Fruit fly (Drosophila melanogaster): ENCODE data around the gene Atxn7.

Gene Atxn7

dm6 chr2L:2357228-2357656, 18.4 kb upstream of the Atxn7 start, which contains the start of gene CG9967 (continued):
- no peak for TF ChIP-seq cato (GFP tag; optimal IDR thresholded peaks at IDR 0.05; ENCODE audit: borderline replicate concordance)
- no peak for TF ChIP-seq sd (tag; optimal IDR thresholded peaks at IDR 0.05)
- TF ChIP-seq al (GFP tag; IDR thresholded peaks at IDR 0.05) = no peak
- peak; percentile 28 for TF ChIP-seq phol (tag; optimal IDR thresholded peaks at IDR 0.05)
- TF ChIP-seq tna (GFP tag; IDR thresholded peaks at IDR 0.05; ENCODE audit: partially characterized antibody) = no peak
- TF ChIP-seq Taf1 (GFP tag; IDR thresholded peaks at IDR 0.05) = no peak
- no peak for TF ChIP-seq Hr51 (GFP tag; optimal IDR thresholded peaks at IDR 0.05)
- TF ChIP-seq CG12236 (GFP tag; optimal IDR thresholded peaks at IDR 0.05) = no peak
- no peak for TF ChIP-seq CG6254 (GFP tag; optimal IDR thresholded peaks at IDR 0.05)
- no peak for TF ChIP-seq Dfd (GFP tag; optimal IDR thresholded peaks at IDR 0.05)
- TF ChIP-seq fru (optimal IDR thresholded peaks at IDR 0.05) = no peak
- no peak for TF ChIP-seq ab (GFP tag; optimal IDR thresholded peaks at IDR 0.05)
- no peak for TF ChIP-seq CG7928 (GFP tag; optimal IDR thresholded peaks at IDR 0.05)
- no peak for TF ChIP-seq CG32767 (GFP tag; IDR thresholded peaks at IDR 0.05)
- TF ChIP-seq CG4328 (GFP tag; optimal IDR thresholded peaks at IDR 0.05) = no peak
- TF ChIP-seq CG7556 (GFP tag; optimal IDR thresholded peaks at IDR 0.05) = peak; percentile 8
- peak; percentile 54; the same call in 2 of the 4 replicates for TF ChIP-seq Dll (GFP tag; IDR thresholded peaks at IDR 0.05; ENCODE audit: partially characterized antibody)
- peak; percentile 4 for TF ChIP-seq D19A (tag; optimal IDR thresholded peaks at IDR 0.05)
- TF ChIP-seq D (optimal IDR thresholded peaks at IDR 0.05) = no peak
- TF ChIP-seq D (GFP tag; optimal IDR thresholded peaks at IDR 0.05) = no peak
- TF ChIP-seq CG18619 (GFP tag; optimal IDR thresholded peaks at IDR 0.05) = no peak
- peak; percentile 21 for TF ChIP-seq CG30403 (GFP tag; optimal IDR thresholded peaks at IDR 0.05)
- TF ChIP-seq CG14710 (tag; optimal IDR thresholded peaks at IDR 0.05) = peak; percentile 51
- TF ChIP-seq grau (tag; optimal IDR thresholded peaks at IDR 0.05) = no peak
- TF ChIP-seq CG6689 (GFP tag; IDR thresholded peaks at IDR 0.05) = no peak
- peak; percentile 31 for TF ChIP-seq CG13424 (tag; optimal IDR thresholded peaks at IDR 0.05)
- no peak for TF ChIP-seq Lim3 (GFP tag; IDR thresholded peaks at IDR 0.05)
- TF ChIP-seq CG2875 (GFP tag; optimal IDR thresholded peaks at IDR 0.05) = no peak
- TF ChIP-seq CG42726 (GFP tag; IDR thresholded peaks at IDR 0.05; ENCODE audit: partially characterized antibody) = no peak
- no peak for TF ChIP-seq aop (GFP tag; IDR thresholded peaks at IDR 0.05)
- no peak for TF ChIP-seq CG4820 (GFP tag; optimal IDR thresholded peaks at IDR 0.05)
- TF ChIP-seq CG2202 (tag; optimal IDR thresholded peaks at IDR 0.05) = no peak
- TF ChIP-seq CG18476 (GFP tag; optimal IDR thresholded peaks at IDR 0.05) = no peak
- TF ChIP-seq CG43689 (GFP tag; IDR thresholded peaks at IDR 0.05) = no peak
- no peak for TF ChIP-seq slp2 (GFP tag; optimal IDR thresholded peaks at IDR 0.05)
- no peak for TF ChIP-seq CG11504 (tag; optimal IDR thresholded peaks at IDR 0.05)
- TF ChIP-seq ham (GFP tag; IDR thresholded peaks at IDR 0.05) = no peak
- no peak for TF ChIP-seq cas (GFP tag; IDR thresholded peaks at IDR 0.05)
- no peak for TF ChIP-seq C15 (GFP tag; IDR thresholded peaks at IDR 0.05)
- TF ChIP-seq CHES-1-like (GFP tag; optimal IDR thresholded peaks at IDR 0.05) = no peak
- TF ChIP-seq sug (tag; optimal IDR thresholded peaks at IDR 0.05) = peak; percentile 23
- TF ChIP-seq CG12744 (GFP tag; optimal IDR thresholded peaks at IDR 0.05) = no peak
- no peak for TF ChIP-seq CG9727 (GFP tag; optimal IDR thresholded peaks at IDR 0.05)
- 0 out of 3 replicates have a peak, but pooled peaks have one; percentile 31 for TF ChIP-seq knrl (GFP tag; IDR thresholded peaks at IDR 0.05; ENCODE audit: partially characterized antibody)
- no peak for TF ChIP-seq cwo (GFP tag; optimal IDR thresholded peaks at IDR 0.05)
- no peak for TF ChIP-seq Bdp1 (GFP tag; optimal IDR thresholded peaks at IDR 0.05)
- peak; percentile 2 for TF ChIP-seq Xbp1 (GFP tag; optimal IDR thresholded peaks at IDR 0.05)
- TF ChIP-seq Rfx (GFP tag; IDR thresholded peaks at IDR 0.05) = peak; percentile 24; the same call in 1 of the 2 replicates
- TF ChIP-seq grn (GFP tag; optimal IDR thresholded peaks at IDR 0.05) = peak; percentile 31
- no peak for TF ChIP-seq CG12219 (GFP tag; optimal IDR thresholded peaks at IDR 0.05)
- TF ChIP-seq tup (GFP tag; optimal IDR thresholded peaks at IDR 0.05) = peak; percentile 7

All from whole organism, embryonic.